Fruit fly (Drosophila melanogaster): ENCODE results near the gene GstD9.

The GstD9 gene

dm6 chr3R:12350497-12350896 lies 16.9 kb downstream of the GstD9 start, which contains the start of gene CG10038 (continued):
- TF ChIP-seq CG6163 (GFP tag; IDR thresholded peaks at IDR 0.05) (no peak), achi (GFP tag; optimal IDR thresholded peaks at IDR 0.05) (no peak), CG15336 (GFP tag; IDR thresholded peaks at IDR 0.05) (no peak), ss (GFP tag; optimal IDR thresholded peaks at IDR 0.05) (no peak), OdsH (GFP tag; optimal IDR thresholded peaks at IDR 0.05) (no peak), CG10631 (GFP tag; optimal IDR thresholded peaks at IDR 0.05) (no peak), Lpt (GFP tag; optimal IDR thresholded peaks at IDR 0.05) (no peak), Gug (GFP tag; IDR thresholded peaks at IDR 0.05) (no peak), CG16779 (tag; optimal IDR thresholded peaks at IDR 0.05) (no peak)

- TF ChIP-seq svp (GFP tag) = peak; percentile 28
- TF ChIP-seq CG3919 (GFP tag; optimal IDR thresholded peaks at IDR 0.05) = no peak
Observed at dm6 chr3R:12347659-12348058, 19.7 kb downstream of the GstD9 start.

dm6 chr3R:12345989-12346388 lies 21.4 kb downstream of the GstD9 start:
- TF ChIP-seq CG6276 (GFP tag; optimal IDR thresholded peaks at IDR 0.05) (no peak), svp (GFP tag) (peak; percentile 3)

- TF ChIP-seq fd59A (GFP tag; optimal IDR thresholded peaks at IDR 0.05) (no peak), CG34406 (GFP tag; optimal IDR thresholded peaks at IDR 0.05) (no peak), acj6 (GFP tag; optimal IDR thresholded peaks at IDR 0.05) (no peak), achi (GFP tag; optimal IDR thresholded peaks at IDR 0.05) (no peak), salr (GFP tag; optimal IDR thresholded peaks at IDR 0.05) (no peak), OdsH (GFP tag; optimal IDR thresholded peaks at IDR 0.05) (no peak), vri (GFP tag; optimal IDR thresholded peaks at IDR 0.05) (no peak), CG6792 (GFP tag; optimal IDR thresholded peaks at IDR 0.05) (no peak), CG11902 (GFP tag; optimal IDR thresholded peaks at IDR 0.05) (no peak), CG1621 (tag; optimal IDR thresholded peaks at IDR 0.05) (no peak), CG11294 (GFP tag; IDR thresholded peaks at IDR 0.05) (no peak), Sox102F (GFP tag; optimal IDR thresholded peaks at IDR 0.05) (peak; percentile 15), Lpt (GFP tag; optimal IDR thresholded peaks at IDR 0.05) (no peak), CG7368 (GFP tag; optimal IDR thresholded peaks at IDR 0.05) (no peak), Ets21C (GFP tag; optimal IDR thresholded peaks at IDR 0.05) (peak; percentile 36), Sox14 (GFP tag; optimal IDR thresholded peaks at IDR 0.05) (no peak), CG32006 (GFP tag; optimal IDR thresholded peaks at IDR 0.05) (no peak), CG6163 (GFP tag; IDR thresholded peaks at IDR 0.05) (no peak), CG10669 (GFP tag; optimal IDR thresholded peaks at IDR 0.05) (no peak), CG6276 (GFP tag; optimal IDR thresholded peaks at IDR 0.05) (no peak), dsx (GFP tag; optimal IDR thresholded peaks at IDR 0.05; ENCODE audit: poor library complexity, severe bottlenecking) (no peak), Blimp-1 (GFP tag; optimal IDR thresholded peaks at IDR 0.05) (peak; percentile 15), Eip78C (GFP tag) (peak; percentile 68), lz (GFP tag; optimal IDR thresholded peaks at IDR 0.05) (peak; percentile 24), fd85E (GFP tag; optimal IDR thresholded peaks at IDR 0.05) (no peak), CG15336 (GFP tag; IDR thresholded peaks at IDR 0.05) (no peak), cyc (GFP tag; optimal IDR thresholded peaks at IDR 0.05) (peak; percentile 30), CG3032 (tag; optimal IDR thresholded peaks at IDR 0.05) (no peak), Hr38 (GFP tag; optimal IDR thresholded peaks at IDR 0.05) (no peak), spab (GFP tag; optimal IDR thresholded peaks at IDR 0.05) (no peak), CG16779 (tag; optimal IDR thresholded peaks at IDR 0.05) (no peak), Ets96B (tag; optimal IDR thresholded peaks at IDR 0.05) (no peak), dac (GFP tag; optimal IDR thresholded peaks at IDR 0.05) (no peak), fkh (GFP tag; optimal IDR thresholded peaks at IDR 0.05) (no peak), Gug (GFP tag; IDR thresholded peaks at IDR 0.05) (no peak), CG3919 (GFP tag; optimal IDR thresholded peaks at IDR 0.05) (no peak), Hr4 (GFP tag; optimal IDR thresholded peaks at IDR 0.05) (no peak), esn (GFP tag; optimal IDR thresholded peaks at IDR 0.05) (peak; percentile 51), CG6854 (GFP tag; optimal IDR thresholded peaks at IDR 0.05) (no peak), Eip75B (GFP tag; optimal IDR thresholded peaks at IDR 0.05) (no peak), CG9139 (GFP tag; optimal IDR thresholded peaks at IDR 0.05) (no peak)
Observed at dm6 chr3R:12344914-12345549, 22.3 kb downstream of the GstD9 start.

Measured in whole organism, prepupa.